Fruit fly (Drosophila melanogaster) S2 (cell line): ENCODE results near the gene CG13775.

ENCODE experiments used
- CG8478 ChIP-seq: fragments of >200 bp; optimal IDR thresholded peaks from 2 replicates; lab custom pipeline; 2018
- CTCF ChIP-seq, 2 experiments: fragments of >200 bp; optimal IDR thresholded peaks; 2 replicates each; lab custom pipeline; 2018

DNA sequence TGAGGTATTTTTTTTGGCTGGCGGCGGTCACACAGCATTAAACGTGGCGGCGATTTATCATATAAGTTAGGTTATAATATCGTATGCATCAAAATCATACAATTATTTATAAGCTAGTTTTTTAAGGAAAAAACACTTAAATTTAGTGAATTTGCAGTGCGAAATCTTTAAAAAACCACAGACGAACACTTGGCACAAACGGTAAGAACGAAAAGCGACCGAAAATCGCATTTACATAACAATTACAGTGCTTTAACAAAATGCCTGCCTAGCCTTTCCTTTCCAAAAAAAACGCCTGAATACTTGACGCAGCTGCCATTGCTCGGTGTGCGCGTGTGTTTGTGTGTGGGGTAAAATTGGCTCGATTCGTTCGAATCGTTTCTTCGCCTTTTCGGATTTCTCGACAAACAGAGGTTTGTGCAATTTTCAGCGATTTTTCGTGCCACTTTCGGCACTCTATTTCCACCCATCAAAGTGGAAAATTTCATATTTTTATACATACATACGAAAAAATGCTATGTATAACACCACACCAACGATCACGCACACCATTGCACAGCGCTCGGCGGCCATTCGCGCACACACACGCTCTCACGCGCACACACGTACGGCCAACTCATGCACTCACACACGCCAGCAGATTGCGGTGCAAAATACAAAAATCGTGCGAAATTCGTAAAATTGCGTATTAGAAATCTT lies 35.9 kb downstream of the CG13775 start, which contains the start of gene Hrb27C:
- TF ChIP-seq CG8478 (no peak), CTCF (optimal IDR thresholded peaks at IDR 0.05; lab: Kevin White, UChicago) (peak; percentile 2 to 24)
